Worm (Caenorhabditis elegans) whole organism, L3 larva: ENCODE data around the gene Y37A1A.4.

Experiments used
- aly-2 ChIP-seq: fragments of 150-350 bp; optimal IDR thresholded peaks from 2 replicates; lab custom pipeline; 2014; ENCODE audit warnings: missing biosample characterization, missing genetic modification characterization
- ama-1 ChIP-seq: fragments of 150-350 bp; optimal IDR thresholded peaks from 2 replicates; lab custom pipeline; 2018
- ceh-9 ChIP-seq: sonication (generic microtip); optimal IDR thresholded peaks from 2 replicates; lab custom pipeline; 2018; ENCODE audit warnings: missing biosample characterization, missing genetic modification characterization
- daf-12 ChIP-seq: fragments of 150-350 bp; optimal IDR thresholded peaks from 2 replicates; lab custom pipeline; 2014; ENCODE audit warnings: missing biosample characterization, missing genetic modification reagents, missing genetic modification characterization
- elt-2 ChIP-seq: sonication (generic microtip); optimal IDR thresholded peaks from 2 replicates; lab custom pipeline; 2016; ENCODE audit warnings: missing genetic modification reagents, mild to moderate bottlenecking, missing genetic modification characterization, missing compliant biosample characterization
- elt-3 ChIP-seq, 3 experiments: fragments of 150-350 bp in 1 of 3; sonication (generic microtip) in 2 of 3; optimal IDR thresholded peaks; 2 replicates in 2 of 3; 4 replicates in 1 of 3; lab custom pipeline; 2014 to 2017; ENCODE audit warnings: missing biosample characterization in 3 of 3, missing genetic modification characterization in 3 of 3
- fos-1 ChIP-seq: fragments of 150-350 bp; optimal IDR thresholded peaks from 2 replicates; lab custom pipeline; 2014; ENCODE audit warnings: missing biosample characterization, missing genetic modification characterization
- nhr-11 ChIP-seq: fragments of 150-350 bp; optimal IDR thresholded peaks from 2 replicates; lab custom pipeline; 2014; ENCODE audit warnings: missing biosample characterization, missing genetic modification characterization
- nhr-25 ChIP-seq: sonication (generic microtip); optimal IDR thresholded peaks from 2 replicates; lab custom pipeline; 2017; ENCODE audit warnings: missing biosample characterization, missing genetic modification characterization
- nhr-76 ChIP-seq: fragments of 150-350 bp; sonication (generic microtip); optimal IDR thresholded peaks from 5 replicates; lab custom pipeline; 2014; ENCODE audit warnings: missing biosample characterization, missing genetic modification characterization
- nhr-77 ChIP-seq: fragments of 150-350 bp; optimal IDR thresholded peaks from 2 replicates; lab custom pipeline; 2014; ENCODE audit warnings: missing biosample characterization, missing genetic modification characterization
- skn-1 ChIP-seq: fragments of 150-350 bp; optimal IDR thresholded peaks from 2 replicates; lab custom pipeline; 2014; ENCODE audit warnings: missing biosample characterization, missing genetic modification characterization
- ztf-11 ChIP-seq: fragments of 150-350 bp; optimal IDR thresholded peaks from 2 replicates; lab custom pipeline; 2014; ENCODE audit warnings: missing biosample characterization, missing genetic modification characterization
- ztf-4 ChIP-seq: fragments of 150-350 bp; optimal IDR thresholded peaks from 2 replicates; lab custom pipeline; 2014; ENCODE audit warnings: missing biosample characterization, missing genetic modification characterization

DNA sequence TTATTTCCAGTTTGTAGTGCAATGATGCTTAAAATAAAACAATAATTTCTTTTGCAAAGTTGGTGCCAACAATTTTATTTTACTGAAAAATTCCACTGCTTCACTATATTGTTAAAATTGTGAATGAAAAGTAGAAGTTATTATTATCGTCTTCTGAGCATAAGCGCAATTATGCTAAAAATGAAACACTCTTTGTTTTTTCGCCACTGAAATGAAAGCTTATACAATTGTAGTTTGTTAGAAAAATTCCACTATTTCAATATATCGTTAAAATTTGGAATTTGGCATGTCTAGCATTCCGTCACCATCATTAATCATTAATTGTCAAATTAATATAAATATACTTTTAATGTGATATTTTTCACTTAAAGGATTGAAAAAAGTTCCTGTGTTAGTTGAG, 19.8 kb downstream of the Y37A1A.4 start:
- TF ChIP-seq ceh-9 (tag; lab: Kevin White, UChicago) (no peak), nhr-76 (no peak), nhr-11 (tag; lab: Kevin White, UChicago) (no peak), skn-1 (no peak), ama-1 (lab: Kevin White, UChicago) (no peak), ztf-11 (no peak), fos-1 (tag; lab: Kevin White, UChicago) (no peak), daf-12 (tag; lab: Kevin White, UChicago) (no peak), elt-3 (tag; optimal IDR thresholded peaks at IDR 0.05; lab: Kevin White, UChicago) (no peak), nhr-25 (tag; lab: Kevin White, UChicago) (no peak), nhr-77 (tag; lab: Kevin White, UChicago) (no peak), elt-2 (tag; lab: Kevin White, UChicago) (no peak), ztf-4 (tag; lab: Kevin White, UChicago) (no peak), aly-2 (tag; lab: Kevin White, UChicago) (no peak)
